Worm (Caenorhabditis elegans): ENCODE data around the gene unc-105.
A peak's percentile ranks its signal among the peaks of the same experiment; 100 is the strongest.

unc-105 gene

ce11 chrII:8112063-8112462 is 4.2 kb upstream of the unc-105 start, which contains the start of gene lron-4:
TSS of gene lron-4 (minus strand) at chrII:8112163.
- TF ChIP-seq nhr-12 (tag; optimal IDR thresholded peaks at IDR 0.05) (no peak), lsy-12 (tag; optimal IDR thresholded peaks at IDR 0.05) (no peak), ceh-28 (tag; optimal IDR thresholded peaks at IDR 0.05) (no peak), ceh-9 (tag; optimal IDR thresholded peaks at IDR 0.05) (no peak), mdl-1 (tag; optimal IDR thresholded peaks at IDR 0.05) (no peak), mml-1 (tag; optimal IDR thresholded peaks at IDR 0.05) (no peak), sea-2 (GFP tag; optimal IDR thresholded peaks at IDR 0.05) (no peak), nhr-25 (tag; optimal IDR thresholded peaks at IDR 0.05) (no peak), nhr-23 (tag; optimal IDR thresholded peaks at IDR 0.05) (no peak), ztf-11 (tag; optimal IDR thresholded peaks at IDR 0.05) (no peak), fos-1 (tag; optimal IDR thresholded peaks at IDR 0.05) (no peak), jun-1 (tag; optimal IDR thresholded peaks at IDR 0.05) (no peak), nhr-11 (tag; optimal IDR thresholded peaks at IDR 0.05) (no peak)

- TF ChIP-seq nfya-1 (tag; optimal IDR thresholded peaks at IDR 0.05; ENCODE audit: insufficient read depth) = peak; percentile 74
- TF ChIP-seq ZK546.5 (tag; optimal IDR thresholded peaks at IDR 0.05) = no peak
Measured at ce11 chrII:8117426-8117825, 1.2 kb downstream of the unc-105 start.

DNA sequence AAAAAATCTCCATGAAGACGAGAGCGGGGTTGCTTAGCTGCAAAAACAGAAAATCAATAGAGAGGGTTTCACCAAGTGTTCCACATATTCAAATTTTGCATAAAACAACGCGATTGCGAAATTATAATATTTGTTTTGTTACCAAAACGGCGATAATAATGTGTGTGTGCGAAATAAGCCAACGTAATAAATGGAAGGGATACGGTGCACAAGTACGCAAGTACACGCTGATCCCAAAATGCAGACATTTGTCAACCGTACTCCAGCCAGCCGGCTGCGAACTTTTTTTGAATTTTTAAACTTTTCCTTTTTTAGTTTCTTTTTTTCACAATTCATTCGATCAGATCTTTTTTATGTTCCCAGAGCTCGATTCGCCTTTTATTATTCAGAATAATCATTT is 8.6 kb downstream of the unc-105 start, which contains the start of gene ire-1:
Gene ire-1, minus strand, starts transcription at position 44 of the 400 bp plus-strand sequence.
- TF ChIP-seq ztf-4 (tag; optimal IDR thresholded peaks at IDR 0.05) (no peak), ceh-82 (tag; optimal IDR thresholded peaks at IDR 0.05) (no peak), pha-4 (tag; optimal IDR thresholded peaks at IDR 0.05) (peak; percentile 93), nhr-12 (tag; optimal IDR thresholded peaks at IDR 0.05) (no peak), jun-1 (tag; optimal IDR thresholded peaks at IDR 0.05) (no peak), nfya-1 (tag; optimal IDR thresholded peaks at IDR 0.05; ENCODE audit: insufficient read depth) (peak; percentile 96), nhr-77 (tag; optimal IDR thresholded peaks at IDR 0.05) (no peak), ZK546.5 (tag; optimal IDR thresholded peaks at IDR 0.05) (no peak), eor-1 (tag; optimal IDR thresholded peaks at IDR 0.05) (no peak), R02D3.7 (tag; optimal IDR thresholded peaks at IDR 0.05) (no peak), nhr-25 (tag; optimal IDR thresholded peaks at IDR 0.05) (peak; percentile 29), elt-3 (tag; optimal IDR thresholded peaks at IDR 0.05) (no peak), nhr-23 (tag; optimal IDR thresholded peaks at IDR 0.05) (peak; percentile 59), unc-39 (tag; optimal IDR thresholded peaks at IDR 0.05) (no peak), lin-39 (tag; optimal IDR thresholded peaks at IDR 0.05) (peak; percentile 21), sea-2 (GFP tag; optimal IDR thresholded peaks at IDR 0.05) (no peak), nhr-237 (tag; optimal IDR thresholded peaks at IDR 0.05) (no peak), elt-2 (tag; optimal IDR thresholded peaks at IDR 0.05) (peak; percentile 48), tbx-2 (tag; optimal IDR thresholded peaks at IDR 0.05) (no peak), ceh-28 (tag; optimal IDR thresholded peaks at IDR 0.05) (no peak), hmg-11 (tag; optimal IDR thresholded peaks at IDR 0.05) (peak; percentile 68), nhr-11 (tag; optimal IDR thresholded peaks at IDR 0.05) (no peak), unc-62 (GFP tag; optimal IDR thresholded peaks at IDR 0.05) (no peak), mdl-1 (tag; optimal IDR thresholded peaks at IDR 0.05) (no peak), nhr-28 (tag; optimal IDR thresholded peaks at IDR 0.05) (no peak), egl-5 (tag; optimal IDR thresholded peaks at IDR 0.05) (peak; percentile 8), ztf-11 (tag; optimal IDR thresholded peaks at IDR 0.05) (no peak), mml-1 (tag; optimal IDR thresholded peaks at IDR 0.05) (no peak), aly-2 (tag; optimal IDR thresholded peaks at IDR 0.05) (no peak), elt-1 (tag; optimal IDR thresholded peaks at IDR 0.05) (no peak), fos-1 (tag; optimal IDR thresholded peaks at IDR 0.05) (no peak), nhr-76 (tag; optimal IDR thresholded peaks at IDR 0.05) (no peak), pqm-1 (tag; optimal IDR thresholded peaks at IDR 0.05) (peak; percentile 31), snpc-4 (tag; optimal IDR thresholded peaks at IDR 0.05) (peak; percentile 60), lsy-12 (tag; optimal IDR thresholded peaks at IDR 0.05) (peak; percentile 1), daf-12 (tag; optimal IDR thresholded peaks at IDR 0.05) (no peak), fkh-2 (tag; optimal IDR thresholded peaks at IDR 0.05) (no peak), nhr-67 (tag; optimal IDR thresholded peaks at IDR 0.05) (no peak), egl-27 (tag; optimal IDR thresholded peaks at IDR 0.05) (no peak), zag-1 (tag; optimal IDR thresholded peaks at IDR 0.05) (no peak), fkh-10 (GFP tag; optimal IDR thresholded peaks at IDR 0.05) (no peak), ama-1 (optimal IDR thresholded peaks at IDR 0.05) (peak; percentile 54), lin-15B (tag; optimal IDR thresholded peaks at IDR 0.05) (peak; percentile 71), ceh-16 (tag; optimal IDR thresholded peaks at IDR 0.05) (no peak), skn-1 (tag; optimal IDR thresholded peaks at IDR 0.05) (peak; percentile 42), ceh-9 (tag; optimal IDR thresholded peaks at IDR 0.05) (no peak), nhr-43 (tag; optimal IDR thresholded peaks at IDR 0.05; ENCODE audit: poor library complexity, severe bottlenecking) (peak; percentile 46)
